Fruit fly (Drosophila melanogaster) whole organism, prepupa: Measurements from ENCODE around the gene Alg2.

Experiments used
- Blimp-1 ChIP-seq: fragments of 200-800 bp; sonication (Bioruptor generic); optimal IDR thresholded peaks from 3 replicates; lab custom pipeline; 2017; ENCODE audit warnings: missing biosample characterization, missing genetic modification characterization, mild to moderate bottlenecking, moderate library complexity, missing genetic modification reagents
- CG11294 ChIP-seq: fragments of 200-800 bp; sonication (Bioruptor generic); IDR thresholded peaks from 2 replicates; pipeline ENCODE4 v1.3.6; 2022; ENCODE audit warnings: missing biosample characterization, missing genetic modification characterization
- CG11902 ChIP-seq: fragments of 200-800 bp; sonication (Bioruptor generic); optimal IDR thresholded peaks from 3 replicates; lab custom pipeline; 2016; ENCODE audit warnings: missing biosample characterization, missing genetic modification characterization
- CG1621 ChIP-seq: fragments of 200-800 bp; sonication (Bioruptor generic); optimal IDR thresholded peaks from 3 replicates; lab custom pipeline; 2018; ENCODE audit warnings: missing biosample characterization, mild to moderate bottlenecking, missing genetic modification characterization
- CG3032 ChIP-seq: fragments of 200-800 bp; optimal IDR thresholded peaks from 2 replicates; lab custom pipeline; 2019; ENCODE audit warnings: missing biosample characterization, mild to moderate bottlenecking, missing genetic modification characterization, moderate library complexity
- CG32006 ChIP-seq: fragments of 200-800 bp; sonication (Bioruptor generic); optimal IDR thresholded peaks from 3 replicates; lab custom pipeline; 2017; ENCODE audit warnings: missing biosample characterization, mild to moderate bottlenecking, missing genetic modification characterization
- CG4318 ChIP-seq: fragments of 200-800 bp; sonication (Bioruptor generic); optimal IDR thresholded peaks from 3 replicates; lab custom pipeline; 2017; ENCODE audit warnings: missing biosample characterization, mild to moderate bottlenecking, missing genetic modification characterization
- CG6792 ChIP-seq: fragments of 200-800 bp; sonication (Bioruptor generic); optimal IDR thresholded peaks from 3 replicates; lab custom pipeline; 2016; ENCODE audit warnings: missing biosample characterization, missing genetic modification characterization
- CG6808 ChIP-seq: fragments of 200-800 bp; sonication (Bioruptor generic); optimal IDR thresholded peaks from 3 replicates; lab custom pipeline; 2017; ENCODE audit warnings: missing biosample characterization, missing genetic modification characterization, mild to moderate bottlenecking, moderate library complexity, missing genetic modification reagents
- CG6854 ChIP-seq: fragments of 200-800 bp; sonication (Bioruptor generic); optimal IDR thresholded peaks from 2 replicates; lab custom pipeline; 2017; ENCODE audit warnings: missing biosample characterization, mild to moderate bottlenecking, missing genetic modification characterization
- CG8119 ChIP-seq: fragments of 200-800 bp; sonication (Bioruptor generic); IDR thresholded peaks from 3 replicates; pipeline ENCODE4 v1.3.6; 2022; ENCODE audit warnings: missing biosample characterization, missing genetic modification characterization
- CG8319 ChIP-seq: fragments of 200-800 bp; sonication (Bioruptor generic); optimal IDR thresholded peaks from 3 replicates; lab custom pipeline; 2016; ENCODE audit warnings: missing biosample characterization, missing genetic modification characterization
- CG8632 ChIP-seq: fragments of 200-800 bp; sonication (Bioruptor generic); optimal IDR thresholded peaks from 3 replicates; lab custom pipeline; 2016; ENCODE audit warnings: missing biosample characterization, missing genetic modification characterization
- Eip75B ChIP-seq: fragments of 200-800 bp; sonication (Bioruptor generic); optimal IDR thresholded peaks from 3 replicates; lab custom pipeline; 2016; ENCODE audit warnings: missing biosample characterization, missing genetic modification characterization
- Ets21C ChIP-seq: fragments of 200-800 bp; sonication (Bioruptor generic); optimal IDR thresholded peaks from 3 replicates; lab custom pipeline; 2016; ENCODE audit warnings: missing biosample characterization, missing genetic modification characterization
- Gug ChIP-seq: fragments of 200-800 bp; sonication (Bioruptor generic); IDR thresholded peaks from 2 replicates; pipeline ENCODE4 v1.3.6; 2022; ENCODE audit warnings: missing biosample characterization, missing genetic modification characterization
- Hr39 ChIP-seq: fragments of 200-800 bp; sonication (Bioruptor generic); optimal IDR thresholded peaks from 2 replicates; lab custom pipeline; 2016; ENCODE audit warnings: missing biosample characterization, missing genetic modification characterization
- Lpt ChIP-seq: fragments of 200-800 bp; sonication (Bioruptor generic); optimal IDR thresholded peaks from 3 replicates; lab custom pipeline; 2016; ENCODE audit warnings: missing biosample characterization, missing genetic modification characterization
- OdsH ChIP-seq: fragments of 200-800 bp; sonication (Bioruptor generic); optimal IDR thresholded peaks from 3 replicates; lab custom pipeline; 2016; ENCODE audit warnings: missing biosample characterization, missing genetic modification characterization
- Smox ChIP-seq: fragments of 200-800 bp; sonication (Bioruptor generic); optimal IDR thresholded peaks from 3 replicates; lab custom pipeline; 2016; ENCODE audit warnings: missing biosample characterization, missing genetic modification characterization
- acj6 ChIP-seq: fragments of 200-800 bp; sonication (Bioruptor generic); optimal IDR thresholded peaks from 3 replicates; lab custom pipeline; 2016; ENCODE audit warnings: missing biosample characterization, missing genetic modification characterization
- cyc ChIP-seq: fragments of 200-800 bp; sonication (Bioruptor generic); optimal IDR thresholded peaks from 3 replicates; lab custom pipeline; 2016; ENCODE audit warnings: missing biosample characterization, missing genetic modification characterization
- dac ChIP-seq: fragments of 200-800 bp; sonication (Bioruptor generic); optimal IDR thresholded peaks from 2 replicates; lab custom pipeline; 2017; ENCODE audit warnings: missing biosample characterization, mild to moderate bottlenecking, missing genetic modification characterization
- esn ChIP-seq: fragments of 200-800 bp; sonication (Bioruptor generic); optimal IDR thresholded peaks from 2 replicates; lab custom pipeline; 2016; ENCODE audit warnings: missing biosample characterization, mild to moderate bottlenecking, missing genetic modification characterization, moderate library complexity
- fd59A ChIP-seq: fragments of 200-800 bp; sonication (Bioruptor generic); optimal IDR thresholded peaks from 2 replicates; lab custom pipeline; 2017; ENCODE audit warnings: missing biosample characterization, mild to moderate bottlenecking, missing genetic modification characterization, missing genetic modification reagents
- net ChIP-seq: fragments of 200-800 bp; sonication (Bioruptor generic); optimal IDR thresholded peaks from 3 replicates; lab custom pipeline; 2016; ENCODE audit warnings: missing biosample characterization, missing genetic modification characterization
- pdm3 ChIP-seq: fragments of 200-800 bp; sonication (Bioruptor generic); optimal IDR thresholded peaks from 3 replicates; lab custom pipeline; 2016; ENCODE audit warnings: missing biosample characterization, missing genetic modification characterization
- spab ChIP-seq: fragments of 200-800 bp; sonication (Bioruptor generic); optimal IDR thresholded peaks from 2 replicates; lab custom pipeline; 2017; ENCODE audit warnings: missing biosample characterization, mild to moderate bottlenecking, missing genetic modification characterization, missing genetic modification reagents
- ss ChIP-seq, 2 experiments: fragments of 200-800 bp; sonication (Bioruptor generic); optimal IDR thresholded peaks; 2 replicates in 1 of 2; 3 replicates in 1 of 2; lab custom pipeline; 2017 to 2018; ENCODE audit warnings: mild to moderate bottlenecking in 2 of 2, missing biosample characterization in 2 of 2, missing genetic modification characterization in 2 of 2, moderate library complexity in 1 of 2
- svp ChIP-seq: fragments of 200-800 bp; sonication (Bioruptor generic); peaks from one replicate; lab custom pipeline; 2016; ENCODE audit warnings: missing biosample characterization, missing genetic modification characterization
- vri ChIP-seq: fragments of 200-800 bp; sonication (Bioruptor generic); optimal IDR thresholded peaks from 3 replicates; lab custom pipeline; 2016; ENCODE audit warnings: missing biosample characterization, mild to moderate bottlenecking, missing genetic modification characterization

The Alg2 gene

DNA sequence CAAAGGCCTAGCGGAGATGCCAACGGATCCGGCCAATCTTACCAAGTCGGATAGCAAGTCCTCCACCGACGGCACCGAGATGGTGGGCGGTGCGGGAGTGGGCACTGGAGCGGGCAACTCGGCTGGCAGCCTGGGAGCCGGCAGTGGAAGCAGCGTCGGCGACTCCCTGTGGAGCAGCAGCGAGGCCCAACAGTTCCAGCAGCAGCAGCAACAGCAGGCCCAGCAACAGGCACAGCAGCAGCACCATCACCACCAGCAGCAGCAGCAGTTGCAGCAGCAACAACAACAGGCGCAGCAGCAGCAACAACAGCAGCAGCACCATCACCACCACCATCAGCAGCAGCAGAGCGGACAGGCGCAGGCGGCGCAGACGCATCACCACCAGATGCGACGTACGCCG, 6.8 kb downstream of the Alg2 start:
- TF ChIP-seq CG11294 (GFP tag; lab: Robert Waterston, UW) (no peak), OdsH (no peak), svp (GFP tag; lab: Kevin White, UChicago) (no peak), Lpt (GFP tag; lab: Kevin White, UChicago) (no peak), CG4318 (GFP tag; lab: Kevin White, UChicago) (no peak), spab (GFP tag; lab: Kevin White, UChicago) (no peak), CG6792 (GFP tag; lab: Kevin White, UChicago) (no peak), CG8632 (GFP tag; lab: Kevin White, UChicago) (no peak), CG11902 (GFP tag; lab: Kevin White, UChicago) (no peak), CG3032 (tag; lab: Kevin White, UChicago) (no peak), CG6854 (GFP tag; lab: Kevin White, UChicago) (no peak), Eip75B (GFP tag; lab: Kevin White, UChicago) (no peak), acj6 (GFP tag; lab: Kevin White, UChicago) (no peak), Ets21C (no peak), cyc (GFP tag; lab: Kevin White, UChicago) (no peak), Smox (GFP tag; lab: Kevin White, UChicago) (no peak), Blimp-1 (no peak)

DNA sequence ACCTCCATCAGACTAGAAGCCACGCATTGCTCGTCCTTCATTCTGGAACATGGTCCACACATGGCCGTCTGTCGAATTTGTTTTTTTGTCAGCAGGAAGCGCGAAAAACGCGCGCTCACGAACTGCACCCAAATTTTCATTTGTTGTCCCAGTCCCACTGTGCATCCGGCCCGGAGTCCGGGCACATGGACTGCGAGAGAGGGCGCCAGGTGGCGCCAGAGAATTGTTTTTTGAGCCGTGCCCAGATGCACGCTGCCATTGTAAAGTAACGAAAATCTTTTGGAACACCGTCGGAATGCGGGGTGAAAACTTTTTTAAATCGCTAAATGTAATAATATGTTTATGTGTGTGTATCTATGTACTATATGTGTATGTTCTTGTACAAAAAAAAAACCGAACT, 14.0 kb downstream of the Alg2 start:
- TF ChIP-seq CG6854 (GFP tag; lab: Kevin White, UChicago) (no peak), pdm3 (GFP tag; lab: Kevin White, UChicago) (no peak), esn (no peak), net (GFP tag; lab: Kevin White, UChicago) (no peak), Eip75B (GFP tag; lab: Kevin White, UChicago) (no peak), ss (GFP tag; optimal IDR thresholded peaks at IDR 0.05; lab: Kevin White, UChicago) (no peak), CG4318 (GFP tag; lab: Kevin White, UChicago) (no peak), CG8632 (GFP tag; lab: Kevin White, UChicago) (no peak), OdsH (no peak), CG8319 (GFP tag; lab: Kevin White, UChicago) (no peak), CG8119 (GFP tag; lab: Robert Waterston, UW) (no peak), vri (GFP tag; lab: Kevin White, UChicago) (no peak), CG6808 (no peak), cyc (GFP tag; lab: Kevin White, UChicago) (no peak)

DNA sequence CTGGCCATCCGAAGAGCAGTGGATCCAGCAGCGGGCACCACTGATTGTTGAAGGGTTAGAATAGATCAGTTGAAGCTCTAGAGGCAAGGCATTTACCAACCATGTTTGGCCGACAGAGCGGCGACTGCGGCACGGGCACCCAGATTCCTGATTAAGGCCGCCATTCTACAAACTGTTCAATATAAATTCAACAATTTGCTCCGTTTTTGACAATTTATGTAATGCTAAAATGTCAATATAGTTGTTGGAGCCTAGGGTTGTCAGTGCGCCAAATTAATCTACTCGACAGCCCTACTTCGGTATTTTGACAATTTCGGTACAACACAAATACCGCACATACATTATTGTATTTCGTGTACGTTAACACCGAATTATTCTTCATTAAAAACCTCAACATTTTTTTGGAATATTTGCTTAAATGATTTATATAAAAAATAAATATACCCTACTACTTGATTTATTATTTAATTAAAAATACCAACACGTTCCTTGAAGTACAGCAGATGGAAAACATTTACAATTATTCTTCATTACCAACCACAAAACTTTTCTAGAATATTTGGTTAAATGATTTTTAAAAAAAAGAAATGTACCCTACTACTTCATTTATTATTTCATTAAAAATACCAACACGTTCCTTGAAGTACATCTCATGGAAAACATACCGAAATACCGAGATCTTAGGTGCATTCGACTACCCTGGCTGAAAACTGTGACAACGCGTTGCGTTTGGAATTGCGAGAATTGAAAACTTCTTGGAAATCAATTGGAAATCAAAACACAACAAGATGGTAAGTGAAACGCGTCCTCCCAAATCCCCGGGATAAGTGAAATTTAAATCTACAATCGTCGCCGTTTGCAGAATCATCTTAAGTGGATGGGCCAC, 15.9 kb downstream of the Alg2 start, which contains the start of the genes ND-30 and CG15812:
TSS of gene ND-30 (minus strand) at position 270 of the 886 bp plus-strand sequence.
TSS of gene CG15812 (plus strand) at position 683 of the 886 bp plus-strand sequence.
- TF ChIP-seq fd59A (GFP tag; lab: Kevin White, UChicago) (no peak), cyc (GFP tag; lab: Kevin White, UChicago) (peak; percentile 21), esn (peak; percentile 48), CG6854 (GFP tag; lab: Kevin White, UChicago) (no peak), Gug (GFP tag; lab: Robert Waterston, UW) (no peak), CG6792 (GFP tag; lab: Kevin White, UChicago) (no peak), CG32006 (GFP tag; lab: Kevin White, UChicago) (no peak), Lpt (GFP tag; lab: Kevin White, UChicago) (no peak), Hr39 (GFP tag; lab: Kevin White, UChicago) (no peak), CG3032 (tag; lab: Kevin White, UChicago) (peak; percentile 14), spab (GFP tag; lab: Kevin White, UChicago) (no peak)
- TF ChIP-seq, all 60 proteins: peak for 3

dm6 chr3L:3161968-3162367, 18.4 kb downstream of the Alg2 start, which contains the start of gene rasp:
Gene rasp, plus strand, starts transcription at chr3L:3162180.
- peak; percentile 90 for TF ChIP-seq CG1621 (tag; lab: Kevin White, UChicago)
- TF ChIP-seq dac (GFP tag; lab: Kevin White, UChicago), result no peak
- no peak for TF ChIP-seq CG11294 (GFP tag; lab: Robert Waterston, UW)
